Worm (Caenorhabditis elegans): ENCODE results near the gene pfd-2.
A peak's percentile ranks its signal among the peaks of the same experiment; 100 is the strongest.

pfd-2 gene

ce11 chrII:4326420-4326819 is at the start of gene pfd-2:
Gene pfd-2 (plus strand): TSS chrII:4326720.
- no peak for TF ChIP-seq Y95B8A.8 (GFP tag; IDR thresholded peaks at IDR 0.05)
- no peak for TF ChIP-seq K11D2.4 (GFP tag; IDR thresholded peaks at IDR 0.05)

- TF ChIP-seq hmg-1.2 (GFP tag; IDR thresholded peaks at IDR 0.05) (no peak), lsy-27 (tag; optimal IDR thresholded peaks at IDR 0.05; ENCODE audit: borderline replicate concordance, insufficient read depth) (no peak), tbx-9 (tag; optimal IDR thresholded peaks at IDR 0.05; ENCODE audit: borderline replicate concordance) (no peak)
Observed at ce11 chrII:4276924-4277323, 49.6 kb upstream of the pfd-2 start.

- no peak for TF ChIP-seq snpc-1.3 (tag; optimal IDR thresholded peaks at IDR 0.05; ENCODE audit: insufficient read depth)
- TF ChIP-seq lir-1 (GFP tag; conservative IDR thresholded peaks at IDR 0.05) = no peak
- no peak for TF ChIP-seq fkh-3 (tag; optimal IDR thresholded peaks at IDR 0.05)
- no peak for TF ChIP-seq hmg-1.2 (GFP tag; IDR thresholded peaks at IDR 0.05)
- no peak for TF ChIP-seq ceh-27 (GFP tag; optimal IDR thresholded peaks at IDR 0.05)
- TF ChIP-seq hlh-12 (tag; optimal IDR thresholded peaks at IDR 0.05) = no peak
Observed at ce11 chrII:4277639-4278038, 48.9 kb upstream of the pfd-2 start.

ce11 chrII:4281743-4282142 is 44.8 kb upstream of the pfd-2 start, which contains the start of gene C01F1.5:
Gene C01F1.5 (minus strand): TSS chrII:4281845.
- TF ChIP-seq attf-3 (GFP tag; conservative IDR thresholded peaks at IDR 0.05) = no peak
- peak; percentile 5 for TF ChIP-seq snpc-3.4 (tag; optimal IDR thresholded peaks at IDR 0.05)

- TF ChIP-seq egrh-3 (GFP tag; IDR thresholded peaks at IDR 0.05) (no peak), nfyb-1 (GFP tag; IDR thresholded peaks at IDR 0.05) (peak; percentile 66; the same call in 1 of the 2 replicates), hrde-1 (tag; optimal IDR thresholded peaks at IDR 0.05; ENCODE audit: borderline replicate concordance) (no peak), zfh-2 (GFP tag; conservative IDR thresholded peaks at IDR 0.05) (no peak)
Observed at ce11 chrII:4284305-4285193, 42.0 kb upstream of the pfd-2 start.

- TF ChIP-seq efl-1 (GFP tag; optimal IDR thresholded peaks at IDR 0.05) (no peak), lin-26 (GFP tag; IDR thresholded peaks at IDR 0.05) (no peak), F55B11.4 (tag; optimal IDR thresholded peaks at IDR 0.05; ENCODE audit: borderline replicate concordance, insufficient read depth) (no peak), egrh-3 (GFP tag; IDR thresholded peaks at IDR 0.05) (no peak), nfyb-1 (GFP tag; IDR thresholded peaks at IDR 0.05) (0 out of 2 replicates have a peak, but pooled peaks have one; percentile 31), xnd-1 (tag; optimal IDR thresholded peaks at IDR 0.05) (no peak), hsf-1 (GFP tag; IDR thresholded peaks at IDR 0.05) (no peak), cebp-2 (GFP tag; IDR thresholded peaks at IDR 0.05) (no peak)
Observed at ce11 chrII:4286921-4287320, 39.6 kb upstream of the pfd-2 start.

ce11 chrII:4288111-4288510 is 38.4 kb upstream of the pfd-2 start, which contains the start of gene C01F1.6:
Gene C01F1.6 (minus strand): TSS chrII:4288211.
- TF ChIP-seq akir-1 (GFP tag; optimal IDR thresholded peaks at IDR 0.05) (no peak), ceh-27 (GFP tag; optimal IDR thresholded peaks at IDR 0.05) (no peak), ama-1 (optimal IDR thresholded peaks at IDR 0.05) (no peak), ama-1 (GFP tag; optimal IDR thresholded peaks at IDR 0.05) (no peak), C06A6.2 (GFP tag; conservative IDR thresholded peaks at IDR 0.05) (no peak), rcor-1 (GFP tag; IDR thresholded peaks at IDR 0.05) (no peak), F55B11.4 (tag; optimal IDR thresholded peaks at IDR 0.05; ENCODE audit: borderline replicate concordance, insufficient read depth) (no peak), lin-54 (GFP tag; optimal IDR thresholded peaks at IDR 0.05) (no peak), dox-1 (GFP tag; IDR thresholded peaks at IDR 0.05) (no peak), rec-8 (tag; optimal IDR thresholded peaks at IDR 0.05) (no peak), lin-35 (GFP tag; optimal IDR thresholded peaks at IDR 0.05) (no peak), bed-2 (GFP tag; IDR thresholded peaks at IDR 0.05) (no peak), mes-4 (tag; optimal IDR thresholded peaks at IDR 0.05) (no peak), hrde-1 (tag; optimal IDR thresholded peaks at IDR 0.05; ENCODE audit: borderline replicate concordance) (no peak), ZK185.1 (tag; optimal IDR thresholded peaks at IDR 0.05; ENCODE audit: poor library complexity, severe bottlenecking) (no peak), lir-1 (GFP tag; conservative IDR thresholded peaks at IDR 0.05) (no peak), lag-1 (GFP tag; IDR thresholded peaks at IDR 0.05) (no peak)
